Fruit fly (Drosophila melanogaster): Measurements from ENCODE around the gene mRpS26.

The mRpS26 gene

DNA sequence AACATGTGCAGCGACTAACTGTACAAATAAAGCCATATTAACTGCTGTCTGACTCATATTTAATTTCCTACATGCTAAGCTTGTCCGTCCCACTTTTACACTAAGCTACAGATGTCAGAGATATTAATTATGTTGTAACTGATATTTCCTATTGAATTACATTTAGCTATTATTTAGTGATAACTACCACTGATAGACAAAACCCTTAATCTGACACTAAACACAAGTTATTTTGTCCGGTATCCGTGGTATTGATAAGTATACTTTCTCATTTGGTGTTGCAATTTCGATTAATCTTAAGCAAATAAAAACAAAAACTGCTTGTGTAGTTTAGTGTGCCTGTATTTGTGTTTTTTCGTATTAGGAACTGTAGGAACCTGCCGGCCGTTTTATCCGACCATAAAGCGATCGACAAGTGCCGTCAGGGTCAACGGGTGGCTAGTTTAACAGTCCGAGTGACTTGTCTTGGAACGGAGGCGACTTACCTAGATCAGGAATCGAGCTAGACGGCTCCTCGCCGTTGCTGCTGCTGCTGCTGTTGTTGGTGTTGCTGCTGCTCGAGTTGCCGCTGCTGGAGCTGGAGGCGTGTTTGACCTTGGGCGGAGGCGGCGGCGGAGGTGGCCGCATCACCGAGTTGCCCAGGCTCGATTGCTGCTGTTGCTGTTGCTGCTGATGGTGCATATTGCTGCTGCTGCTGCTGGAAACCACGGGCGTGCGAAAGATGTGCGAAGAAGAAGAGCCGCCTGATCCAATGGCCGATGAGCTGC, 48.4 kb upstream of the mRpS26 start (continued):
- TF ChIP-seq CG15336 (GFP tag; IDR thresholded peaks at IDR 0.05) (no peak), net (GFP tag; optimal IDR thresholded peaks at IDR 0.05) (peak; percentile 27), svp (GFP tag) (no peak), CG1621 (tag; optimal IDR thresholded peaks at IDR 0.05) (peak; percentile 43), Ets96B (tag; optimal IDR thresholded peaks at IDR 0.05) (no peak), Smox (GFP tag; optimal IDR thresholded peaks at IDR 0.05) (no peak), Lpt (GFP tag; optimal IDR thresholded peaks at IDR 0.05) (no peak), fd85E (GFP tag; optimal IDR thresholded peaks at IDR 0.05) (no peak), CG4318 (GFP tag; optimal IDR thresholded peaks at IDR 0.05) (no peak), OdsH (GFP tag; optimal IDR thresholded peaks at IDR 0.05) (no peak), dac (GFP tag; optimal IDR thresholded peaks at IDR 0.05) (no peak), pdm3 (GFP tag; optimal IDR thresholded peaks at IDR 0.05) (peak; percentile 16), fd59A (GFP tag; optimal IDR thresholded peaks at IDR 0.05) (peak; percentile 35), CG8632 (GFP tag; optimal IDR thresholded peaks at IDR 0.05) (peak; percentile 23), Eip78C (GFP tag) (peak; percentile 83), Eip75B (GFP tag; optimal IDR thresholded peaks at IDR 0.05) (peak; percentile 27), lz (GFP tag; optimal IDR thresholded peaks at IDR 0.05) (no peak), CG10669 (GFP tag; optimal IDR thresholded peaks at IDR 0.05) (peak; percentile 56), Hr4 (GFP tag; optimal IDR thresholded peaks at IDR 0.05) (peak; percentile 11), CG11902 (GFP tag; optimal IDR thresholded peaks at IDR 0.05) (no peak), CG31627 (GFP tag; optimal IDR thresholded peaks at IDR 0.05) (no peak), Gug (GFP tag; IDR thresholded peaks at IDR 0.05) (no peak)

DNA sequence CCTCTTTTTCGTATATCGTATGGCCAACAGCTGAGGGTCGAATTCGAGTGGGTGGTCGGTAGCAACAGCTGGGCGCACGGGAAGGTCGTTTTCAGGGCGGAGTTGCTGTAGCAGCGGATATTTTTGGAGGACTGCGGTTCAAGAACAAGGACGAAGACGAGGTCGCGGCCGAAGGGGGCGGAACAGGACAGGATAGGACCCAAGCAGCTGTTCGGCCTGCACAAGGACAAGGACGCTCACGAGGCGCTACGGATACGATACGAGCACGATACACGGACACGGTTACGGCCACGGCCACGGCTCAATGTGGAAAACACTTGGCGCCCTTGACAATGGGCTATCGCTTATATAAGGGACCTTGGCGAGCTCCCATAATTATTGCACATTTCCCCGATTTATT, 45.1 kb upstream of the mRpS26 start:
- no peak for TF ChIP-seq CG8319 (GFP tag; optimal IDR thresholded peaks at IDR 0.05)
- no peak for TF ChIP-seq Lpt (GFP tag; optimal IDR thresholded peaks at IDR 0.05)
- TF ChIP-seq esn (GFP tag; optimal IDR thresholded peaks at IDR 0.05) = no peak
- TF ChIP-seq Hr4 (GFP tag; optimal IDR thresholded peaks at IDR 0.05) = no peak
- TF ChIP-seq salr (GFP tag; optimal IDR thresholded peaks at IDR 0.05) = no peak
- no peak for TF ChIP-seq CG15336 (GFP tag; IDR thresholded peaks at IDR 0.05)
- TF ChIP-seq CG32006 (GFP tag; optimal IDR thresholded peaks at IDR 0.05) = no peak
- no peak for TF ChIP-seq dac (GFP tag; optimal IDR thresholded peaks at IDR 0.05)

DNA sequence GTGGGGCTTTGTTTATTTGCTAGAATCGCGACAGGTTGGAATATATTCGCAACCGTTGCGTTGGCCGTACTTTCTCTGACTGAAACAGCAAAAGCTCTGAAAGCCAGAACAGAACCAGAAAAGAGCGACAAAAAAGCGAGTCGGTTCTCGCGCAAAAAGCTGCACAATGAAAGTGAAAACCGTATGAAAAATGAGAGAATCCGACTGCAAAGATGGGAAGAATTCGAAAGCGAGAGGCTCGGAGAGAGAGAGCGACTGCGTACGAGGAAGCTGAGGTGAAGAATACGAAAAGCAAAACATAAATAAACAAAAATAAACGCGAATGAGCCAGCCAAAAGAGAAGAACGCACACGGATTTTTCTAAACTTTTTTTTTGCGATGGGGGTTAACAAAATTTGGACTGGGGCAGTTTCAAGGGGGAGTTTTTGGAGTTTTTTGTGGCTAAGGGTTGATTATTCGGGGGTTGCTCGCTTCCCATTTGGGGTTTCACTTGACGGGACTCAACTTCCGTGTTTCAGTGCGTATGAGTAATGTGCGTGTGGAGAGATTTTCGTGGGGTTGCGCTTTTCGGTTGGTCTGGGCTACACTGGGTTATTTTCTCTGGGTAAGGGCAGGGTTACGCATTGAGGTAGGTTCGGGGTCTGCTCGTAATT, 44.5 kb upstream of the mRpS26 start:
- TF ChIP-seq CG6163 (GFP tag; IDR thresholded peaks at IDR 0.05) (peak; percentile 68; the same call in 2 of the 3 replicates), fd59A (GFP tag; optimal IDR thresholded peaks at IDR 0.05) (no peak), Eip75B (GFP tag; optimal IDR thresholded peaks at IDR 0.05) (peak; percentile 42), CG6276 (GFP tag; optimal IDR thresholded peaks at IDR 0.05) (peak; percentile 49), CG8119 (GFP tag; IDR thresholded peaks at IDR 0.05) (0 out of 3 replicates have a peak, but pooled peaks have one; percentile 33), OdsH (GFP tag; optimal IDR thresholded peaks at IDR 0.05) (no peak), CG8632 (GFP tag; optimal IDR thresholded peaks at IDR 0.05) (peak; percentile 25), CG1621 (tag; optimal IDR thresholded peaks at IDR 0.05) (peak; percentile 12), cyc (GFP tag; optimal IDR thresholded peaks at IDR 0.05) (no peak), CG10669 (GFP tag; optimal IDR thresholded peaks at IDR 0.05) (peak; percentile 32), Hr38 (GFP tag; optimal IDR thresholded peaks at IDR 0.05) (no peak), Smox (GFP tag; optimal IDR thresholded peaks at IDR 0.05) (no peak), salr (GFP tag; optimal IDR thresholded peaks at IDR 0.05) (no peak), Hr4 (GFP tag; optimal IDR thresholded peaks at IDR 0.05) (no peak), Gug (GFP tag; IDR thresholded peaks at IDR 0.05) (no peak), CG10631 (GFP tag; optimal IDR thresholded peaks at IDR 0.05) (no peak), Sox14 (GFP tag; optimal IDR thresholded peaks at IDR 0.05) (peak; percentile 8), CG6792 (GFP tag; optimal IDR thresholded peaks at IDR 0.05) (no peak), eg (GFP tag; IDR thresholded peaks at IDR 0.05) (no peak; the same call in 2 of the 3 replicates), CG34406 (GFP tag; optimal IDR thresholded peaks at IDR 0.05) (no peak), fkh (GFP tag; optimal IDR thresholded peaks at IDR 0.05) (no peak), Lpt (GFP tag; optimal IDR thresholded peaks at IDR 0.05) (no peak), CG3919 (GFP tag; optimal IDR thresholded peaks at IDR 0.05) (peak; percentile 0), CG4318 (GFP tag; optimal IDR thresholded peaks at IDR 0.05) (no peak), Met (GFP tag; optimal IDR thresholded peaks at IDR 0.05) (no peak), Ets96B (tag; optimal IDR thresholded peaks at IDR 0.05) (no peak), CG11294 (GFP tag; IDR thresholded peaks at IDR 0.05) (no peak), pdm3 (GFP tag; optimal IDR thresholded peaks at IDR 0.05) (no peak), CG16779 (tag; optimal IDR thresholded peaks at IDR 0.05) (peak; percentile 32), Eip93F (GFP tag; optimal IDR thresholded peaks at IDR 0.05) (peak; percentile 24), fd85E (GFP tag; optimal IDR thresholded peaks at IDR 0.05) (no peak), CG11762 (GFP tag; optimal IDR thresholded peaks at IDR 0.05; ENCODE audit: insufficient read depth) (no peak), Hr39 (GFP tag; optimal IDR thresholded peaks at IDR 0.05) (no peak), esn (GFP tag; optimal IDR thresholded peaks at IDR 0.05) (peak; percentile 30)

Data from whole organism, prepupa.